Worm (Caenorhabditis elegans) whole organism, early embryonic: ENCODE results near the gene C15F1.5.

Experiments
- B0310.2 ChIP-seq: sonication (generic microtip); optimal IDR thresholded peaks from 2 replicates; lab custom pipeline; 2016; ENCODE audit warnings: mild to moderate bottlenecking, missing genetic modification characterization, missing compliant biosample characterization
- F13C5.2 ChIP-seq: sonication (generic microtip); optimal IDR thresholded peaks from 2 replicates; lab custom pipeline; 2017; ENCODE audit warnings: mild to moderate bottlenecking, missing genetic modification characterization, inconsistent platforms, missing compliant biosample characterization
- ama-1 ChIP-seq: fragments of 150-350 bp; optimal IDR thresholded peaks from 2 replicates; lab custom pipeline; 2014
- ets-7 ChIP-seq: sonication (generic microtip); optimal IDR thresholded peaks from 2 replicates; lab custom pipeline; 2016; ENCODE audit warnings: missing genotype, missing genetic modification characterization, missing compliant biosample characterization
- flt-1 ChIP-seq: fragments of 200-800 bp; sonication (Bioruptor generic); IDR thresholded peaks from 2 replicates; pipeline ENCODE4 v1.3.6; 2022; ENCODE audit warnings: missing genetic modification characterization, missing compliant biosample characterization
- hnd-1 ChIP-seq: sonication (generic microtip); optimal IDR thresholded peaks from 2 replicates; lab custom pipeline; 2016; ENCODE audit warnings: missing genetic modification characterization, missing compliant biosample characterization
- scrt-1 ChIP-seq: fragments of 200-800 bp; sonication (Bioruptor generic); IDR thresholded peaks from 2 replicates; pipeline ENCODE4 v1.3.6; 2022; ENCODE audit warnings: missing genetic modification characterization, missing compliant biosample characterization
- tbx-11 ChIP-seq: fragments of 200-800 bp; sonication (Bioruptor generic); IDR thresholded peaks from 2 replicates; pipeline ENCODE4 v1.3.6; 2022; ENCODE audit warnings: missing genetic modification characterization, missing compliant biosample characterization
- tra-4 ChIP-seq: sonication (generic microtip); optimal IDR thresholded peaks from 2 replicates; lab custom pipeline; 2017; ENCODE audit warnings: missing genetic modification characterization, missing compliant biosample characterization

DNA sequence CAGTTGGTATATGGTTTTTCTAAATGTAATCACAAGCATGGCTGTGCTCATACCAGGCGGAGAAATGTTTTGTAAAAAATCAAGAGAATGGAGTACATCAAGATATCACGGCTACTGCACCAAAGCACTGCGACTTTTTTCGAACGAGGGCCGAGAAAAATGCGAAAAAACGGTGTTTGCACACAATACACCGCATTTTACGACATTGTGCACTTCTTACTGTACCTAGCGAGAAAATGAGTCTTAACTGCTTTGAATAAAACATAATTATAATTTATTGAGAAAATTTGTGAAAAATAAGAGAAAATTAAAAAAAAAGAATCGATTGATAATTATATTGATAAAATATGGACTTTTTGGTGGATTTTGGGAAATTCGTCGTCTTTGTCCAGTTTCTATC lies 5.3 kb upstream of the C15F1.5 start:
- TF ChIP-seq B0310.2 (tag; lab: Kevin White, UChicago) (no peak), scrt-1 (GFP tag; lab: Robert Waterston, UW) (no peak), F13C5.2 (no peak), ama-1 (lab: Kevin White, UChicago) (no peak), flt-1 (no peak), ets-7 (tag; lab: Kevin White, UChicago) (no peak), tbx-11 (GFP tag; lab: Robert Waterston, UW) (no peak), hnd-1 (tag; lab: Kevin White, UChicago) (no peak), tra-4 (tag; lab: Kevin White, UChicago) (no peak)
